Worm (Caenorhabditis elegans) whole organism, L3 larva: ENCODE measurements around the gene hot-9.

ENCODE experiments used
- ZK546.5 ChIP-seq: sonication (generic microtip); optimal IDR thresholded peaks from 2 replicates; lab custom pipeline; 2017; ENCODE audit warnings: missing biosample characterization, missing genetic modification characterization
- fos-1 ChIP-seq: fragments of 150-350 bp; optimal IDR thresholded peaks from 2 replicates; lab custom pipeline; 2014; ENCODE audit warnings: missing biosample characterization, missing genetic modification characterization

DNA sequence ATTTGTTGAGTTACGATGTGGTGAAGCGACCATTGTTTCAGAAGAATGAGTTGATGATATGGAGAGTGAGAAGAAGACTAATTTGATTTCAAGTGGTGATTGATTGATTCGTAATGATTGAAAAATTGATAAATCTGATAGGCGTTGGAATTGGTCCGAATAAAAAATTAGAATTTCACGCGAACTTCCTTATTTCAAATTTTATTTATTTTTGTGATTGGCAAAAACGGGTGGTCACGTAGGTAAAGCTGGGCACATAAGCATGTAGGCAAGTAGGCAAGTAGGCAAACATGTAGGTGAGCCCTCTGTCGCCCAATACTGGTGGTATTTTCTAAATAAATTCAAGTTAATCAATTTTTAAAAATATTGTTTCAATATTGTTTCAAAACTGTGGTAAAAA lies 12.0 kb downstream of the hot-9 start, which contains the start of gene C09B9.4:
- TF ChIP-seq fos-1 (tag; lab: Kevin White, UChicago) (no peak), ZK546.5 (tag; lab: Kevin White, UChicago) (no peak)
